Fruit fly (Drosophila melanogaster) S2 (cell line): Measurements from ENCODE around the gene Csk.

ENCODE experiments used
- CG8478 ChIP-seq: fragments of >200 bp; optimal IDR thresholded peaks from 2 replicates; lab custom pipeline; 2018
- CTCF ChIP-seq, 2 experiments: fragments of >200 bp; optimal IDR thresholded peaks; 2 replicates each; lab custom pipeline; 2018

DNA sequence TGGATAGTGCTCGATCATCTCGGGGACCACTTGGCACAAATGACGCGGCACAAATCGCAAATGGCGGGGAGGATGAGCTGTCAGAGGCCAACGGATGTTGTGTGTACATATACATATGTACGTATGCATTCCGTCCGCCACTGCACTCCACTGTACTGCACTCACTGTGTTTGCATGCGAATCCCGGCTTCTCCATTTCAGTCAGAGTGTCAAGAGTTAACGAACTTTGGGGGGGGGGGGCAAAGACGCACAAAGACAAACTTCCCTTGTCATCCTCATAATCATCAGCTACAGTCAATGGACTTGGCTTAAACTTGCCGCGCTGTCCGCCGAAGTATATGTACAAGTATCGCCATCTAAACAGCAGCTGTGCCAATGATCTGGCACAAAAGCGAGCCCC lies 36.4 kb downstream of the Csk start:
- no peak for TF ChIP-seq CTCF (optimal IDR thresholded peaks at IDR 0.05; lab: Kevin White, UChicago)
- no peak for TF ChIP-seq CG8478
